Worm (Caenorhabditis elegans): ENCODE measurements around the gene irld-66.

The irld-66 gene

ce11 chrII:2962531-2963164 lies 22.0 kb upstream of the irld-66 start (continued):
- TF ChIP-seq mep-1 (tag; optimal IDR thresholded peaks at IDR 0.05), result no peak
- TF ChIP-seq nhr-237 (tag; optimal IDR thresholded peaks at IDR 0.05), result no peak
- no peak for TF ChIP-seq lin-39 (tag; optimal IDR thresholded peaks at IDR 0.05)
- TF ChIP-seq fos-1 (tag; optimal IDR thresholded peaks at IDR 0.05), result no peak
- no peak for TF ChIP-seq daf-19 (GFP tag; conservative IDR thresholded peaks at IDR 0.05)
- TF ChIP-seq dve-1 (tag; optimal IDR thresholded peaks at IDR 0.05; ENCODE audit: insufficient read depth), result no peak
- TF ChIP-seq egl-43 (GFP tag; IDR thresholded peaks at IDR 0.05), result 0 out of 2 replicates have a peak, but pooled peaks have one; percentile 32
- peak; percentile 71 to 95 for TF ChIP-seq mdl-1 (tag; optimal IDR thresholded peaks at IDR 0.05)
- TF ChIP-seq pqm-1 (tag; optimal IDR thresholded peaks at IDR 0.05), result no peak
- TF ChIP-seq lin-15B (tag; optimal IDR thresholded peaks at IDR 0.05), result no peak
- peak; percentile 60; the same call in 1 of the 2 replicates for TF ChIP-seq ctbp-1 (GFP tag; IDR thresholded peaks at IDR 0.05)
- TF ChIP-seq zag-1 (tag; optimal IDR thresholded peaks at IDR 0.05), result no peak
- peak; percentile 18 for TF ChIP-seq hlh-11 (tag; optimal IDR thresholded peaks at IDR 0.05)
- no peak for TF ChIP-seq nhr-77 (tag; optimal IDR thresholded peaks at IDR 0.05)
- no peak for TF ChIP-seq snpc-4 (tag; optimal IDR thresholded peaks at IDR 0.05)
- TF ChIP-seq fkh-10 (GFP tag; optimal IDR thresholded peaks at IDR 0.05), result peak; percentile 92
- no peak for TF ChIP-seq snpc-1.2 (GFP tag; IDR thresholded peaks at IDR 0.05)
- TF ChIP-seq vab-7 (GFP tag; IDR thresholded peaks at IDR 0.05), result no peak
- TF ChIP-seq dmd-6 (GFP tag; IDR thresholded peaks at IDR 0.05), result no peak
- TF ChIP-seq ztf-7 (tag; optimal IDR thresholded peaks at IDR 0.05), result no peak
- TF ChIP-seq D1046.2 (GFP tag; IDR thresholded peaks at IDR 0.05), result no peak
- TF ChIP-seq daf-16 (GFP tag; optimal IDR thresholded peaks at IDR 0.05), result no peak
- TF ChIP-seq daf-16 (tag; optimal IDR thresholded peaks at IDR 0.05), result no peak
- TF ChIP-seq rbr-2 (tag; optimal IDR thresholded peaks at IDR 0.05), result no peak
- no peak for TF ChIP-seq zip-11 (GFP tag; IDR thresholded peaks at IDR 0.05)
- TF ChIP-seq unc-62 (GFP tag; optimal IDR thresholded peaks at IDR 0.05 in 1 of 2), result no peak
- TF ChIP-seq unc-62 (tag; optimal IDR thresholded peaks at IDR 0.05), result no peak
- TF ChIP-seq madf-5 (GFP tag; IDR thresholded peaks at IDR 0.05), result no peak
- TF ChIP-seq sdz-12 (GFP tag; optimal IDR thresholded peaks at IDR 0.05), result no peak
- no peak for TF ChIP-seq gei-8 (GFP tag; optimal IDR thresholded peaks at IDR 0.05)
- TF ChIP-seq ztf-11 (tag; optimal IDR thresholded peaks at IDR 0.05), result no peak
- no peak for TF ChIP-seq skn-1 (tag; optimal IDR thresholded peaks at IDR 0.05)
- no peak for TF ChIP-seq unc-130 (GFP tag; optimal IDR thresholded peaks at IDR 0.05)
- no peak for TF ChIP-seq ceh-44 (GFP tag; IDR thresholded peaks at IDR 0.05)
- no peak for TF ChIP-seq cey-2 (tag; optimal IDR thresholded peaks at IDR 0.05; ENCODE audit: borderline replicate concordance, insufficient read depth)
- peak; percentile 55; the same call in 1 of the 2 replicates for TF ChIP-seq hmg-1.1 (GFP tag; IDR thresholded peaks at IDR 0.05)
- TF ChIP-seq F26F4.8 (GFP tag; conservative IDR thresholded peaks at IDR 0.05), result no peak
- no peak for TF ChIP-seq dmd-8 (GFP tag; IDR thresholded peaks at IDR 0.05)
- TF ChIP-seq jun-1 (tag; optimal IDR thresholded peaks at IDR 0.05), result no peak
- peak; percentile 93 for TF ChIP-seq aha-1 (tag)
- no peak for TF ChIP-seq hif-1 (tag; optimal IDR thresholded peaks at IDR 0.05)
- TF ChIP-seq ceh-32 (tag; optimal IDR thresholded peaks at IDR 0.05; ENCODE audit: poor library complexity), result no peak
- TF ChIP-seq duxl-1 (tag; optimal IDR thresholded peaks at IDR 0.05; ENCODE audit: poor library complexity), result no peak
- TF ChIP-seq mdt-29 (GFP tag; IDR thresholded peaks at IDR 0.05), result no peak
- no peak for TF ChIP-seq mes-2 (tag; optimal IDR thresholded peaks at IDR 0.05; ENCODE audit: poor library complexity, severe bottlenecking)
- no peak for TF ChIP-seq madf-9 (GFP tag; conservative IDR thresholded peaks at IDR 0.05)
- no peak for TF ChIP-seq Y105C5A.15 (GFP tag; IDR thresholded peaks at IDR 0.05)
- no peak for TF ChIP-seq mxl-3 (GFP tag; optimal IDR thresholded peaks at IDR 0.05)
- no peak for TF ChIP-seq lin-1 (GFP tag; IDR thresholded peaks at IDR 0.05)
- no peak for TF ChIP-seq lim-7 (GFP tag; IDR thresholded peaks at IDR 0.05)
- no peak for TF ChIP-seq zip-2 (tag; optimal IDR thresholded peaks at IDR 0.05)
- TF ChIP-seq set-16 (GFP tag; IDR thresholded peaks at IDR 0.05), result peak; percentile 24; the same call in 1 of the 2 replicates

Data from whole organism, L4 larva.